Worm (Caenorhabditis elegans): ENCODE data around the gene rps-18.

- TF ChIP-seq tra-4 (tag; optimal IDR thresholded peaks at IDR 0.05) (no peak), ceh-36 (tag; optimal IDR thresholded peaks at IDR 0.05) (no peak), pes-1 (GFP tag; IDR thresholded peaks at IDR 0.05) (no peak), hnd-1 (tag; optimal IDR thresholded peaks at IDR 0.05) (no peak), ama-1 (optimal IDR thresholded peaks at IDR 0.05) (no peak), tbx-11 (GFP tag; IDR thresholded peaks at IDR 0.05) (no peak), flt-1 (GFP tag; IDR thresholded peaks at IDR 0.05) (no peak), B0310.2 (tag; optimal IDR thresholded peaks at IDR 0.05) (no peak), ceh-13 (GFP tag; optimal IDR thresholded peaks at IDR 0.05) (no peak), scrt-1 (GFP tag; IDR thresholded peaks at IDR 0.05) (no peak), aly-1 (tag; optimal IDR thresholded peaks at IDR 0.05) (no peak)
Measured at ce11 chrIV:14792602-14793232, 32.8 kb upstream of the rps-18 start, which contains the start of gene gdi-1.

Measured in whole organism, early embryonic.